Worm (Caenorhabditis elegans) whole organism, L2 larva: ENCODE measurements around the gene str-138.
A peak's percentile ranks its signal among the peaks of the same experiment; 100 is the strongest.

ENCODE experiments used
- C34F6.9 ChIP-seq: fragments of 150-350 bp; optimal IDR thresholded peaks from 2 replicates; lab custom pipeline; 2014; ENCODE audit warnings: missing biosample characterization, missing genetic modification characterization
- F13H6.1 ChIP-seq: sonication (generic microtip); optimal IDR thresholded peaks from 2 replicates; lab custom pipeline; 2016; ENCODE audit warnings: missing genetic modification characterization, missing compliant biosample characterization
- R02D3.7 ChIP-seq: fragments of 150-350 bp; optimal IDR thresholded peaks from 2 replicates; lab custom pipeline; 2014; ENCODE audit warnings: missing biosample characterization, missing genetic modification characterization
- ZK546.5 ChIP-seq: sonication (generic microtip); optimal IDR thresholded peaks from 2 replicates; lab custom pipeline; 2017; ENCODE audit warnings: missing biosample characterization, missing genetic modification characterization
- alr-1 ChIP-seq: fragments of 150-350 bp; optimal IDR thresholded peaks from 2 replicates; lab custom pipeline; 2014; ENCODE audit warnings: missing biosample characterization, missing genetic modification characterization
- aly-2 ChIP-seq: fragments of 150-350 bp; optimal IDR thresholded peaks from 2 replicates; lab custom pipeline; 2014; ENCODE audit warnings: missing biosample characterization, missing genetic modification characterization
- ceh-16 ChIP-seq: fragments of 150-350 bp; optimal IDR thresholded peaks from 2 replicates; lab custom pipeline; 2014; ENCODE audit warnings: missing biosample characterization, missing genetic modification characterization
- ceh-82 ChIP-seq: fragments of 150-350 bp; optimal IDR thresholded peaks from 2 replicates; lab custom pipeline; 2014; ENCODE audit warnings: missing biosample characterization, missing genetic modification characterization
- crh-2 ChIP-seq: sonication (generic microtip); optimal IDR thresholded peaks from 2 replicates; lab custom pipeline; 2017; ENCODE audit warnings: missing biosample characterization, missing genetic modification characterization
- elt-1 ChIP-seq: fragments of 150-350 bp; optimal IDR thresholded peaks from 2 replicates; lab custom pipeline; 2014; ENCODE audit warnings: missing biosample characterization, missing genetic modification characterization
- elt-3 ChIP-seq: sonication (generic microtip); optimal IDR thresholded peaks from 2 replicates; lab custom pipeline; 2017; ENCODE audit warnings: missing biosample characterization, missing genetic modification characterization
- fos-1 ChIP-seq: fragments of 150-350 bp; optimal IDR thresholded peaks from 2 replicates; lab custom pipeline; 2014; ENCODE audit warnings: missing biosample characterization, missing genetic modification characterization
- gmeb-1 ChIP-seq: fragments of 150-350 bp; optimal IDR thresholded peaks from 2 replicates; lab custom pipeline; 2014; ENCODE audit warnings: missing biosample characterization, missing genetic modification characterization
- lin-11 ChIP-seq: fragments of 150-350 bp; sonication (generic microtip); optimal IDR thresholded peaks from 2 replicates; lab custom pipeline; 2014; ENCODE audit warnings: missing biosample characterization, missing genetic modification characterization, inconsistent platforms, mixed read lengths
- lsy-2 ChIP-seq, 2 experiments: fragments of 150-350 bp in 1 of 2; sonication (generic microtip) in 1 of 2; optimal IDR thresholded peaks; 2 replicates each; lab custom pipeline; 2014 to 2017; ENCODE audit warnings: missing biosample characterization in 2 of 2, missing genetic modification characterization in 2 of 2
- nhr-10 ChIP-seq: sonication (generic microtip); optimal IDR thresholded peaks from 2 replicates; lab custom pipeline; 2017; ENCODE audit warnings: missing biosample characterization, missing genetic modification characterization
- nhr-11 ChIP-seq: fragments of 150-350 bp; optimal IDR thresholded peaks from 2 replicates; lab custom pipeline; 2014; ENCODE audit warnings: missing biosample characterization, missing genetic modification characterization
- nhr-129 ChIP-seq: fragments of 150-350 bp; optimal IDR thresholded peaks from 2 replicates; lab custom pipeline; 2014; ENCODE audit warnings: missing biosample characterization, missing genetic modification characterization
- nhr-23 ChIP-seq: fragments of 150-350 bp; optimal IDR thresholded peaks from 2 replicates; lab custom pipeline; 2014; ENCODE audit warnings: missing biosample characterization, missing genetic modification reagents, missing genetic modification characterization
- nhr-237 ChIP-seq: fragments of 150-350 bp; optimal IDR thresholded peaks from 2 replicates; lab custom pipeline; 2014; ENCODE audit warnings: missing biosample characterization, missing genetic modification characterization
- nhr-25 ChIP-seq: fragments of 150-350 bp; sonication (generic microtip); optimal IDR thresholded peaks from 3 replicates; lab custom pipeline; 2014; ENCODE audit warnings: missing biosample characterization, missing genetic modification characterization
- nhr-6 ChIP-seq: fragments of 150-350 bp; optimal IDR thresholded peaks from 2 replicates; lab custom pipeline; 2014; ENCODE audit warnings: missing biosample characterization, missing genetic modification characterization
- nhr-77 ChIP-seq: fragments of 150-350 bp; optimal IDR thresholded peaks from 2 replicates; lab custom pipeline; 2014; ENCODE audit warnings: missing biosample characterization, missing genetic modification characterization
- sem-4 ChIP-seq: fragments of 150-350 bp; optimal IDR thresholded peaks from 2 replicates; lab custom pipeline; 2014; ENCODE audit warnings: missing biosample characterization, missing genetic modification reagents, missing genetic modification characterization
- skn-1 ChIP-seq: sonication (generic microtip); optimal IDR thresholded peaks from 2 replicates; lab custom pipeline; 2017; ENCODE audit warnings: missing biosample characterization, missing genetic modification characterization
- sma-3 ChIP-seq: sonication (generic microtip); optimal IDR thresholded peaks from 2 replicates; lab custom pipeline; 2016; ENCODE audit warnings: missing genetic modification reagents, missing genetic modification characterization, missing compliant biosample characterization
- sma-9 ChIP-seq, 2 experiments: fragments of 150-350 bp in 1 of 2; sonication (generic microtip) in 1 of 2; optimal IDR thresholded peaks; 2 replicates each; lab custom pipeline; 2014 to 2016; ENCODE audit warnings: missing genetic modification characterization in 2 of 2, mild to moderate bottlenecking in 1 of 2, missing biosample characterization in 1 of 2, missing compliant biosample characterization in 1 of 2, missing genetic modification reagents in 1 of 2, moderate library complexity in 1 of 2
- snpc-4 ChIP-seq: fragments of 150-350 bp; optimal IDR thresholded peaks from 2 replicates; lab custom pipeline; 2014; ENCODE audit warnings: missing biosample characterization, missing genetic modification characterization
- unc-55 ChIP-seq: fragments of 150-350 bp; sonication (generic microtip); optimal IDR thresholded peaks from 3 replicates; lab custom pipeline; 2014; ENCODE audit warnings: missing biosample characterization, missing genetic modification reagents, missing genetic modification characterization
- unc-62 ChIP-seq: fragments of 150-350 bp; optimal IDR thresholded peaks from 2 replicates; lab custom pipeline; 2014; ENCODE audit warnings: missing biosample characterization, missing genetic modification reagents, missing genetic modification characterization
- zag-1 ChIP-seq: fragments of 150-350 bp; optimal IDR thresholded peaks from 2 replicates; lab custom pipeline; 2014; ENCODE audit warnings: missing biosample characterization, missing genetic modification characterization
- ztf-1 ChIP-seq: fragments of 200-800 bp; sonication (Bioruptor generic); conservative IDR thresholded peaks from 2 replicates; pipeline ENCODE4 v1.3.6; 2022; ENCODE audit warnings: missing genetic modification characterization, missing compliant biosample characterization

Gene str-138

DNA sequence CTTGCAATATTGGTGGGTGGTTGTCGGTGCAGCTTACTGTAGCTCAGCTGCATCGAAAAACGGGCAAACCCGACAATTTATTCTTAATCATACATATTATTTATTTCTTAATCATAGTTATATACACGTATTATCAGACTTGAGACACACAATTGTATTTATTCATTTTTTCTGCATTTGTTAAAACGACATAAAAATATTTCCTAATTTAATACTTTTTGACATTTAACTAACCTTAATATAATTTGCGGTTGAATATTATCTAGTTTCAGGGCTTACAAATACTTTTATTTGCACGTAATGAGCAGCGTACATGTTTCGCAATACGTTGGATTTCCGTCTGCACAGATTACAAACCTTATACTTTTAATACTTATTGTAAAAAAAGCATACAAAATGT lies at the start of gene str-138:
TSS of gene str-138 (plus strand) at position 301 of the 400 bp plus-strand sequence.
- TF ChIP-seq elt-1 (tag; lab: Kevin White, UChicago) (no peak), nhr-237 (tag; lab: Kevin White, UChicago) (no peak), ztf-1 (no peak), nhr-25 (tag; lab: Kevin White, UChicago) (no peak), lin-11 (tag; lab: Kevin White, UChicago) (no peak)

DNA sequence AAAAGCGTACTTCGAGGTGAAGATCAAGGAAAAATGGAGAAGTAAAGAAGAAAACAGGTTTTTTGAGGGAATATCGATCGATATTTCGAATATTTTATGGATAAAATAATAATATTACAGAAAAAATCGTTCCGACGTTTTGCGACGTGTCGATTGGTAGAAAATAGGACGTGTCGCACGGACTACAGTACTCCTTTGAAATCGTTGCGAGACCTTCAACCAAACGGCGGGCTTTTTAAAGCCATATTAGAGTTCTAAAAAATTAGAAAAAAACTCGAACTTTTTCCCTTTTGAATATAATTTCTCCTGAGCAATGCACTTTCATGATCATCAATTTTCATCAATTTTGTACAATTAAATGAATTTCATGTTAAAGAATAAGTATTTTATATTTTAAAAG lies 48.4 kb upstream of the str-138 start, which contains the start of gene Y97E10AR.4:
TSS of gene Y97E10AR.4 (minus strand) at position 131 of the 400 bp plus-strand sequence.
- no peak for TF ChIP-seq ZK546.5
- no peak for TF ChIP-seq sma-3
- TF ChIP-seq crh-2 (tag; lab: Kevin White, UChicago), result no peak
- TF ChIP-seq nhr-10 (tag; lab: Kevin White, UChicago), result no peak
- TF ChIP-seq unc-62 (GFP tag; lab: Kevin White, UChicago), result no peak
- no peak for TF ChIP-seq snpc-4 (tag; lab: Kevin White, UChicago)
- TF ChIP-seq nhr-129 (tag; lab: Kevin White, UChicago), result no peak
- TF ChIP-seq aly-2 (tag; lab: Kevin White, UChicago), result no peak
- no peak for TF ChIP-seq nhr-77 (tag; lab: Kevin White, UChicago)
- no peak for TF ChIP-seq nhr-25 (tag; lab: Kevin White, UChicago)
- no peak for TF ChIP-seq elt-3 (tag; lab: Kevin White, UChicago)
- TF ChIP-seq nhr-11 (tag; lab: Kevin White, UChicago), result no peak

DNA sequence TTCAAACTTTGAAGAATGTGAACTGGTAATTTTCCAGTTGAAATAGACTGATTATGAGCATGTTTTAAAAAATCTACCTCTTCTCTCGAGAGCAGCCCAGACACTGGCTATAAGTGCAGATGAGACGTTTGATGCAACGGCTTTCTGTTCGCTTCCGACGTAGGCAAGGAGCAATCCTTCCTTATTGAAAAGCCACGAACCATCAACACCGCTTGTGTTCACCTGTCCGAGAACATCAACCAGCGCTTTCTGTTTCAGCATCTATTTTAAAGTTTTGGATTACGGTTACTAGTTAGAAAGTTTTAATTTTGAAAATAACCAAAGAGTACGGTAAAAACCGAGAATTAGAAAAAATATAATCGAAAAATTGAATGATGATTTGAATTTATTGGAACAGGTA lies 47.6 kb upstream of the str-138 start, which contains the start of gene lmtr-2:
TSS of gene lmtr-2 (minus strand) at position 261 of the 400 bp plus-strand sequence.
- TF ChIP-seq zag-1 (tag; lab: Kevin White, UChicago) (no peak), snpc-4 (tag; lab: Kevin White, UChicago) (no peak), ZK546.5 (no peak), skn-1 (no peak), gmeb-1 (no peak), R02D3.7 (tag; lab: Kevin White, UChicago) (no peak), elt-1 (tag; lab: Kevin White, UChicago) (no peak), F13H6.1 (tag; lab: Kevin White, UChicago) (no peak), sma-9 (GFP tag; optimal IDR thresholded peaks at IDR 0.05; lab: Kevin White, UChicago) (no peak), sma-9 (tag; optimal IDR thresholded peaks at IDR 0.05; lab: Kevin White, UChicago) (no peak), nhr-23 (tag; lab: Kevin White, UChicago) (no peak), aly-2 (tag; lab: Kevin White, UChicago) (no peak), ceh-16 (tag; lab: Kevin White, UChicago) (no peak)

DNA sequence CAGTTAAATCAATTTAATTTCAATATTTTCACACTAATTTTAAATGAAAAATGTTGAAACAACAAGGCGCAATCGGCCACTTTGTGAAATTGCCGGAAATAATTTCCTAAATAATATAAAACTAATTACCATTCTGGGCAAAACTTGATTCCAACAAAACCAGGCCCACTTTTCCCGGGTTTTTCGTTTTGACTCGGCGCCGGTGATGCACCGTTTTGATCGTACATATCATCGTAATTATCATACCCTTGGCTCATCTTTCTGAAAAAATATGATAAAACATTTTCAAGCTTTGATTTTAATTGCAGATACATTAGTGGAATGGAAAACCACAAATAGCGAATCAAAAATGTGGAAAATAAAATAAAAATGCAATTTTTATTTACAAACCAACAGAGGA lies 46.4 kb upstream of the str-138 start, which contains the start of gene rpb-9:
TSS of gene rpb-9 (minus strand) at position 314 of the 400 bp plus-strand sequence.
- TF ChIP-seq ZK546.5 (no peak), C34F6.9 (no peak), sma-3 (no peak), nhr-23 (tag; lab: Kevin White, UChicago) (no peak), unc-55 (no peak), nhr-11 (tag; lab: Kevin White, UChicago) (no peak), sem-4 (no peak), elt-1 (tag; lab: Kevin White, UChicago) (no peak), alr-1 (tag; lab: Kevin White, UChicago) (no peak), nhr-237 (tag; lab: Kevin White, UChicago) (no peak), F13H6.1 (tag; lab: Kevin White, UChicago) (no peak), sma-9 (GFP tag; optimal IDR thresholded peaks at IDR 0.05; lab: Kevin White, UChicago) (no peak), sma-9 (tag; optimal IDR thresholded peaks at IDR 0.05; lab: Kevin White, UChicago) (no peak), nhr-129 (tag; lab: Kevin White, UChicago) (no peak), ceh-82 (tag; lab: Kevin White, UChicago) (no peak), crh-2 (tag; lab: Kevin White, UChicago) (no peak), nhr-6 (tag; lab: Kevin White, UChicago) (no peak)

DNA sequence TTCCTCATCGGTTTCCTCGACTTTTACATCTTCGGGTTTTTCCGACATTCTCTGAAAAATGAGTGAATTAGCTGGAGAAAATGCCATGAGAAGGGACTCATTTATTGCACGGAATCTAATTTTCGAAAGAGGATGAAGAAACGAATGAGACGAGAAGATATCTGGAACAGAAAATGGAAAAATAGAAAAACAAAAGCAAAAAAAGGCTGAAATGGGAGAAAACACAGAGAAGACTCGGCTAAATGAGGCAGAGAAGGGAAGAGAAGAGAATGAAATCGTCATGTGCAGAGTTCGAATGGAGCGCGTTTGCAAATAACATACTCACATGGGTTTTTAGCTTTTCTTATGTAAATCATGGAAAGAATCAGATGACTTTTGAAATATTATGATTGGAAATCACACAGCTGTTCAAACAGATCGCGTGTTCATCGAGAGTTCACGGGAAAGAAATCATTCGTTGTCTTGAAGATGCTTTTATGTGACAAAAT lies 44.5 kb upstream of the str-138 start, which contains the start of gene Y97E10AR.6:
TSS of gene Y97E10AR.6 (minus strand) at position 51 of the 488 bp plus-strand sequence.
- no peak for TF ChIP-seq sma-9 (GFP tag; optimal IDR thresholded peaks at IDR 0.05; lab: Kevin White, UChicago)
- TF ChIP-seq sma-9 (tag; optimal IDR thresholded peaks at IDR 0.05; lab: Kevin White, UChicago), result no peak
- TF ChIP-seq nhr-129 (tag; lab: Kevin White, UChicago), result peak; percentile 74
- TF ChIP-seq C34F6.9, result peak; percentile 78
- TF ChIP-seq fos-1 (tag; lab: Kevin White, UChicago), result peak; percentile 19
- TF ChIP-seq unc-55, result peak; percentile 70
- TF ChIP-seq sma-3, result no peak
- TF ChIP-seq lsy-2 (tag; optimal IDR thresholded peaks at IDR 0.05; lab: Kevin White, UChicago), result peak in 1 of 2 experiments; percentile 44
- TF ChIP-seq, all 48 proteins: peak for 5
